Worm (Caenorhabditis elegans) whole organism, L1 larva: Measurements from ENCODE around the gene rps-2.

ENCODE experiments used
- C34B4.2 ChIP-seq: sonication (generic microtip); optimal IDR thresholded peaks from 2 replicates; lab custom pipeline; 2017; ENCODE audit warnings: mild to moderate bottlenecking, missing genetic modification characterization, missing compliant biosample characterization
- F16B12.6 ChIP-seq: fragments of 150-350 bp; optimal IDR thresholded peaks from 2 replicates; lab custom pipeline; 2014; ENCODE audit warnings: missing biosample characterization, missing genetic modification characterization
- aha-1 ChIP-seq: fragments of 150-350 bp; optimal IDR thresholded peaks from 2 replicates; lab custom pipeline; 2014; ENCODE audit warnings: missing biosample characterization, missing genetic modification characterization
- alr-1 ChIP-seq: fragments of 200-800 bp; sonication (Bioruptor generic); optimal IDR thresholded peaks from 2 replicates; lab custom pipeline; 2018; ENCODE audit warnings: borderline replicate concordance, mild to moderate bottlenecking, missing genetic modification characterization, missing compliant biosample characterization
- ama-1 ChIP-seq: fragments of 150-350 bp; optimal IDR thresholded peaks from 2 replicates; lab custom pipeline; 2014
- ceh-63 ChIP-seq: fragments of 200-800 bp; sonication (Bioruptor generic); optimal IDR thresholded peaks from 2 replicates; lab custom pipeline; 2018; ENCODE audit warnings: mild to moderate bottlenecking, missing genetic modification characterization, missing compliant biosample characterization
- ceh-90 ChIP-seq: sonication (generic microtip); optimal IDR thresholded peaks from 2 replicates; lab custom pipeline; 2016; ENCODE audit warnings: missing genetic modification characterization, missing compliant biosample characterization
- ces-1 ChIP-seq: fragments of 150-350 bp; optimal IDR thresholded peaks from 2 replicates; lab custom pipeline; 2014; ENCODE audit warnings: missing biosample characterization, missing genetic modification reagents, missing genetic modification characterization
- dsc-1 ChIP-seq: sonication (generic microtip); optimal IDR thresholded peaks from 2 replicates; lab custom pipeline; 2016; ENCODE audit warnings: mild to moderate bottlenecking, missing genetic modification characterization, missing compliant biosample characterization
- egl-13 ChIP-seq: sonication (generic microtip); optimal IDR thresholded peaks from 2 replicates; lab custom pipeline; 2016; ENCODE audit warnings: missing genotype, missing genetic modification reagents, missing genetic modification characterization, missing compliant biosample characterization
- elt-2 ChIP-seq: sonication (generic microtip); optimal IDR thresholded peaks from 2 replicates; lab custom pipeline; 2016; ENCODE audit warnings: missing genetic modification characterization, mild to moderate bottlenecking, inconsistent platforms, missing compliant biosample characterization, missing genetic modification reagents
- ets-5 ChIP-seq: fragments of 200-800 bp; sonication (Bioruptor generic); IDR thresholded peaks from 2 replicates; pipeline ENCODE4 v1.3.6; 2022; ENCODE audit warnings: missing genetic modification characterization, missing compliant biosample characterization
- fkh-8 ChIP-seq: sonication (generic microtip); optimal IDR thresholded peaks from 2 replicates; lab custom pipeline; 2016; ENCODE audit warnings: mild to moderate bottlenecking, missing genetic modification characterization, missing compliant biosample characterization
- grh-1 ChIP-seq: fragments of 200-800 bp; sonication (Bioruptor generic); IDR thresholded peaks from 2 replicates; pipeline ENCODE4 v1.3.6; 2022; ENCODE audit warnings: missing genetic modification reagents, missing genetic modification characterization, missing compliant biosample characterization
- hlh-4 ChIP-seq: sonication (generic microtip); optimal IDR thresholded peaks from 2 replicates; lab custom pipeline; 2016; ENCODE audit warnings: mild to moderate bottlenecking, missing genetic modification characterization, missing compliant biosample characterization
- jun-1 ChIP-seq: fragments of 150-350 bp; optimal IDR thresholded peaks from 2 replicates; lab custom pipeline; 2014; ENCODE audit warnings: missing biosample characterization, missing genetic modification reagents, missing genetic modification characterization
- lin-14 ChIP-seq: fragments of 200-800 bp; sonication (Bioruptor generic); optimal IDR thresholded peaks from 2 replicates; lab custom pipeline; 2018; ENCODE audit warnings: mild to moderate bottlenecking, missing genetic modification characterization, moderate library complexity, missing compliant biosample characterization
- lin-35 ChIP-seq, 2 experiments: fragments of 150-350 bp; optimal IDR thresholded peaks; 2 replicates each; lab custom pipeline; 2014; ENCODE audit warnings: missing biosample characterization in 2 of 2, missing genetic modification characterization in 2 of 2, missing genetic modification reagents in 2 of 2
- lsy-2 ChIP-seq, 2 experiments: fragments of 150-350 bp; optimal IDR thresholded peaks; 2 replicates each; lab custom pipeline; 2014; ENCODE audit warnings: missing biosample characterization in 2 of 2, missing genetic modification characterization in 2 of 2
- mdl-1 ChIP-seq, 2 experiments: fragments of 150-350 bp; optimal IDR thresholded peaks; 2 replicates each; lab custom pipeline; 2014 to 2017; ENCODE audit warnings: missing biosample characterization in 2 of 2, missing genetic modification characterization in 2 of 2, inconsistent platforms in 1 of 2
- mef-2 ChIP-seq: fragments of 150-350 bp; optimal IDR thresholded peaks from 2 replicates; lab custom pipeline; 2014; ENCODE audit warnings: missing biosample characterization, missing genetic modification characterization
- nhr-11 ChIP-seq: fragments of 150-350 bp; optimal IDR thresholded peaks from 2 replicates; lab custom pipeline; 2014; ENCODE audit warnings: missing biosample characterization, missing genetic modification characterization
- nhr-12 ChIP-seq: sonication (generic microtip); optimal IDR thresholded peaks from 2 replicates; lab custom pipeline; 2017; ENCODE audit warnings: missing biosample characterization, missing genetic modification characterization
- nhr-20 ChIP-seq: sonication (generic microtip); optimal IDR thresholded peaks from 2 replicates; lab custom pipeline; 2016; ENCODE audit warnings: mild to moderate bottlenecking, missing genetic modification characterization, missing compliant biosample characterization
- nhr-237 ChIP-seq: fragments of 150-350 bp; optimal IDR thresholded peaks from 2 replicates; lab custom pipeline; 2014; ENCODE audit warnings: missing biosample characterization, missing genetic modification characterization
- nhr-47 ChIP-seq: sonication (generic microtip); optimal IDR thresholded peaks from 2 replicates; lab custom pipeline; 2016; ENCODE audit warnings: mild to moderate bottlenecking, missing genetic modification characterization, moderate library complexity, missing compliant biosample characterization
- nhr-71 ChIP-seq: sonication (generic microtip); optimal IDR thresholded peaks from 2 replicates; lab custom pipeline; 2016; ENCODE audit warnings: mild to moderate bottlenecking, missing genetic modification characterization, moderate library complexity, missing compliant biosample characterization
- nhr-76 ChIP-seq: sonication (generic microtip); optimal IDR thresholded peaks from 2 replicates; lab custom pipeline; 2017; ENCODE audit warnings: missing biosample characterization, missing genetic modification characterization
- nhr-77 ChIP-seq: fragments of 150-350 bp; optimal IDR thresholded peaks from 2 replicates; lab custom pipeline; 2014; ENCODE audit warnings: missing biosample characterization, missing genetic modification characterization
- nhr-84 ChIP-seq: sonication (generic microtip); optimal IDR thresholded peaks from 2 replicates; lab custom pipeline; 2017; ENCODE audit warnings: missing biosample characterization, missing genetic modification characterization
- nhr-85 ChIP-seq: sonication (generic microtip); peaks from one replicate; lab custom pipeline; 2016; ENCODE audit warnings: missing genetic modification characterization, inconsistent platforms, missing compliant biosample characterization
- pax-3 ChIP-seq: fragments of 200-800 bp; sonication (Bioruptor generic); optimal IDR thresholded peaks from 2 replicates; lab custom pipeline; 2018; ENCODE audit warnings: mild to moderate bottlenecking, missing genetic modification characterization, moderate library complexity, missing compliant biosample characterization
- pqm-1 ChIP-seq: sonication (generic microtip); optimal IDR thresholded peaks from 3 replicates; lab custom pipeline; 2017; ENCODE audit warnings: missing biosample characterization, missing genetic modification characterization
- rnt-1 ChIP-seq: sonication (generic microtip); optimal IDR thresholded peaks from 2 replicates; lab custom pipeline; 2016; ENCODE audit warnings: mild to moderate bottlenecking, missing genetic modification characterization, moderate library complexity, missing compliant biosample characterization
- snpc-4 ChIP-seq: fragments of 150-350 bp; optimal IDR thresholded peaks from 2 replicates; lab custom pipeline; 2014; ENCODE audit warnings: missing biosample characterization, missing genetic modification characterization
- sox-4 ChIP-seq: sonication (generic microtip); optimal IDR thresholded peaks from 2 replicates; lab custom pipeline; 2016; ENCODE audit warnings: missing genetic modification characterization, missing compliant biosample characterization
- sptf-1 ChIP-seq: fragments of 150-350 bp; optimal IDR thresholded peaks from 2 replicates; lab custom pipeline; 2014; ENCODE audit warnings: missing biosample characterization, missing genetic modification characterization
- tlp-1 ChIP-seq: fragments of 150-350 bp; optimal IDR thresholded peaks from 2 replicates; lab custom pipeline; 2014; ENCODE audit warnings: missing biosample characterization, missing genetic modification characterization
- unc-130 ChIP-seq: fragments of 150-350 bp; optimal IDR thresholded peaks from 2 replicates; lab custom pipeline; 2017; ENCODE audit warnings: missing biosample characterization, missing genetic modification characterization, inconsistent platforms
- unc-30 ChIP-seq: sonication (generic microtip); optimal IDR thresholded peaks from 2 replicates; lab custom pipeline; 2017; ENCODE audit warnings: missing biosample characterization, missing genetic modification characterization
- vab-15 ChIP-seq: sonication (generic microtip); optimal IDR thresholded peaks from 2 replicates; lab custom pipeline; 2017; ENCODE audit warnings: missing genotype, mild to moderate bottlenecking, missing genetic modification characterization, missing compliant biosample characterization
- xbp-1 ChIP-seq: sonication (generic microtip); optimal IDR thresholded peaks from 2 replicates; lab custom pipeline; 2016; ENCODE audit warnings: missing genetic modification characterization, missing compliant biosample characterization
- zag-1 ChIP-seq: fragments of 150-350 bp; optimal IDR thresholded peaks from 2 replicates; lab custom pipeline; 2014; ENCODE audit warnings: missing biosample characterization, missing genetic modification characterization

The rps-2 gene

DNA sequence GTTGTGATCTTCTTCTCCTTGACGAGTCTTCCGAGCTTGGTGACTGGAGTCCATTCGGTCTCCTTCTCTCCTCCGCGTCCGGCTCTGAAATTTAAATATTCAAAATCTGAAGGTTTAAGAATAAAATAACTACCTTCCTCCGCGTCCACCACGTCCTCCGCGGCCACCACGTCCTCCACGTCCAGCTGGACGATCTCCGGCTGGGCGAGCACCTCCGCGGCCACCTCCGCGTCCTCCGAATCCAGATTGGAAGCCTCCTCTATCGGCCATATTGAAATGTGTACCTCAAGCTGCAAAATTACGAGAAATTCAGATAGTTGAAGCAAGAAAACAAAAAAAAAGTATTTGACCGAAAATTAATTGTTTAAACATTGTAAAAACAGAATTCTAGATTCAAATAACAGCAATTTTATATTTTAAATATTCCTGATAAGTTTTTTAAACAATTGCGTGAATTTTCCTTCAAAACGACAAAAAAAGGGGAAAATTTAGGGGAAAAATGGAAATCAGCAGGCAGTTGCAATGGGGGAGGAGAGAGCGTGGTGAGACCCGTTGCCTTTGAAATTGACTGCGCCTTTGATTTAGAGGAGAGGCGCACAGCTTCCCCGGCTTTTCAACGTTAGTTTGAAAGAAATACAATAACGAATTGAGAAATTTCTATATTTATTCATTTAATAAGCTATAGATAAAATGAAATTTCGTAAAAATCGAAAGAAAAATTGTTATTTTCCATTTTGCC lies at the start of gene rps-2 (continued):
- TF ChIP-seq nhr-85 (tag; lab: Kevin White, UChicago) (no peak), F16B12.6 (tag; lab: Kevin White, UChicago) (no peak), zag-1 (tag; lab: Kevin White, UChicago) (no peak), fkh-8 (tag; lab: Kevin White, UChicago) (no peak), ceh-90 (tag; lab: Kevin White, UChicago) (no peak), tlp-1 (tag; lab: Kevin White, UChicago) (no peak), egl-13 (no peak), mef-2 (tag; lab: Kevin White, UChicago) (no peak), grh-1 (GFP tag; lab: Robert Waterston, UW) (no peak), pax-3 (tag; lab: Kevin White, UChicago) (no peak), sptf-1 (tag; lab: Kevin White, UChicago) (no peak), nhr-76 (no peak), unc-30 (tag; lab: Kevin White, UChicago) (no peak), pqm-1 (tag; lab: Kevin White, UChicago) (no peak), lin-35 (GFP tag; optimal IDR thresholded peaks at IDR 0.05; lab: Kevin White, UChicago) (peak; percentile 35 to 57), nhr-20 (tag; lab: Kevin White, UChicago) (no peak), xbp-1 (tag; lab: Kevin White, UChicago) (peak; percentile 15), ces-1 (no peak), vab-15 (no peak), C34B4.2 (no peak), jun-1 (tag; lab: Kevin White, UChicago) (no peak), mdl-1 (tag; optimal IDR thresholded peaks at IDR 0.05; lab: Kevin White, UChicago) (no peak), rnt-1 (tag; lab: Kevin White, UChicago) (peak; percentile 34), nhr-77 (tag; lab: Kevin White, UChicago) (no peak), aha-1 (no peak), ceh-63 (GFP tag; lab: Kevin White, UChicago) (no peak)
- TF ChIP-seq, all 84 proteins: peak for 14

DNA sequence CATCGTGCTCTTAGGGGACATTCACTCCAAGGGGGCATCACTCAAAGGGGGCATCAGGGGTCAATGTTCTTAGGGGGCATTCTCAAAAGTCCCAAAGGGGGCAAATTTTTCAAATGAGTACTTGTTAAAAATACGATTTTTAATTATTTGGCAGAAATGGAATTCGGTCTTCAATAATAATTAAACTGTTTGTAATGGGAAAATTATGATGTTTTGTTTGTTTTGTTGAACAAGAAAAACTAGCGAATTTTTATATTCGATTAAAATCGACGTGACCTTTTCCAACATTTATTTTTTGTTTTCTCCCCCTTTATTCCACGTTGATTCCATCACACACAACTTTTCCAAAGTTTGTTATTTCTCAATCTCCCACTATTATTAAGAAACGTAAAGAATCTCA lies 40.8 kb upstream of the rps-2 start, which contains the start of gene F57H12.5:
Gene F57H12.5 (plus strand): TSS at position 301 of the 400 bp plus-strand sequence.
- TF ChIP-seq ets-5 (GFP tag; lab: Robert Waterston, UW) = no peak
- no peak for TF ChIP-seq nhr-77 (tag; lab: Kevin White, UChicago)
- TF ChIP-seq, all 84 proteins: peak for 0

DNA sequence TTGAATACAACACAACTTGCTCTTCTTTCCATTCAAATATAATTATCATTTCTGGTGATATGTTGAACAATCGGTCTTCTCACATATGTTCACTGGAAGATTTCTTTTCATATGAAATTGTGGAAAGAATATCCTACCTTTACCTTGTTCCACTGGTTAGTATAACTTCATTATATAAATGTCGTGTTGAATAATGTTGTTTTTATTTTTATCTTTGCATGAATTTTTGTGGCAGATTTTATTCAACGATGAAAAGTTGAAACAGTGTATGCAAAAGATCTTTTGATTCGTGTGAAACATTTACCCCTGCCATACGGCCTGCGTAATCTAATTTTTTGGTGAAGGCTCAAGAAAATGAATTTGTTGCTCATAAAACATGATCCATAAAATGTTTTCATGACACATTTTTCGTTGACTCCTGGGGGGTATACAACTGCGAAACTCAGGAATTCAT lies 35.7 kb upstream of the rps-2 start:
- TF ChIP-seq ama-1 = no peak
- no peak for TF ChIP-seq ceh-90 (tag; lab: Kevin White, UChicago)
- TF ChIP-seq nhr-84 (tag; lab: Kevin White, UChicago) = no peak
- no peak for TF ChIP-seq nhr-237 (tag; lab: Kevin White, UChicago)
- TF ChIP-seq sox-4 (tag; lab: Kevin White, UChicago) = no peak
- TF ChIP-seq nhr-11 = no peak
- TF ChIP-seq hlh-4 (tag; lab: Kevin White, UChicago) = no peak
- TF ChIP-seq nhr-76 = no peak
- no peak for TF ChIP-seq ets-5 (GFP tag; lab: Robert Waterston, UW)
- TF ChIP-seq nhr-12 (tag; lab: Kevin White, UChicago) = no peak
- no peak for TF ChIP-seq lin-14 (GFP tag; lab: Kevin White, UChicago)
- TF ChIP-seq nhr-71 = no peak
- no peak for TF ChIP-seq elt-2
- no peak for TF ChIP-seq dsc-1 (tag; lab: Kevin White, UChicago)
- TF ChIP-seq lin-35 (GFP tag; optimal IDR thresholded peaks at IDR 0.05; lab: Kevin White, UChicago) = no peak
- TF ChIP-seq nhr-47 = no peak
- TF ChIP-seq snpc-4 (tag; lab: Kevin White, UChicago) = no peak
- TF ChIP-seq lsy-2 (tag; optimal IDR thresholded peaks at IDR 0.05; lab: Kevin White, UChicago) = no peak
- no peak for TF ChIP-seq alr-1 (tag; lab: Kevin White, UChicago)
- TF ChIP-seq unc-130 (tag; lab: Kevin White, UChicago) = no peak
